Fruit fly (Drosophila melanogaster): ENCODE measurements around the gene CG31538.

- TF ChIP-seq EcR (GFP tag; optimal IDR thresholded peaks at IDR 0.05) (no peak), Snoo (tag; optimal IDR thresholded peaks at IDR 0.05) (no peak), Pif1B (GFP tag; optimal IDR thresholded peaks at IDR 0.05) (no peak), rn (GFP tag; IDR thresholded peaks at IDR 0.05) (no peak), CG9948 (tag; optimal IDR thresholded peaks at IDR 0.05) (no peak), CG8301 (tag; optimal IDR thresholded peaks at IDR 0.05) (no peak), CG14655 (GFP tag; optimal IDR thresholded peaks at IDR 0.05) (no peak), CG12605 (GFP tag; IDR thresholded peaks at IDR 0.05) (no peak), CG34367 (tag; optimal IDR thresholded peaks at IDR 0.05) (no peak), Pif1A (GFP tag; optimal IDR thresholded peaks at IDR 0.05) (no peak), D1 (tag; optimal IDR thresholded peaks at IDR 0.05) (no peak)
These were observed 9.4 kb upstream of the CG31538 start for dm6 chr3R:5286918-5287636.

Measured in whole organism, pupa.